Worm (Caenorhabditis elegans) whole organism, L4/young adult: ENCODE data around the gene pals-27.

ENCODE experiments used
- W03F9.2 ChIP-seq: fragments of 150-350 bp; optimal IDR thresholded peaks from 2 replicates; lab custom pipeline; 2014; ENCODE audit warnings: missing biosample characterization, missing genetic modification characterization
- dao-5 ChIP-seq: sonication (generic microtip); optimal IDR thresholded peaks from 2 replicates; lab custom pipeline; 2016; ENCODE audit warnings: missing genotype, missing genetic modification characterization, moderate library complexity, missing compliant biosample characterization
- him-1 ChIP-seq: sonication (generic microtip); optimal IDR thresholded peaks from 2 replicates; lab custom pipeline; 2016; ENCODE audit warnings: missing genotype, missing genetic modification reagents, missing genetic modification characterization, missing compliant biosample characterization

DNA sequence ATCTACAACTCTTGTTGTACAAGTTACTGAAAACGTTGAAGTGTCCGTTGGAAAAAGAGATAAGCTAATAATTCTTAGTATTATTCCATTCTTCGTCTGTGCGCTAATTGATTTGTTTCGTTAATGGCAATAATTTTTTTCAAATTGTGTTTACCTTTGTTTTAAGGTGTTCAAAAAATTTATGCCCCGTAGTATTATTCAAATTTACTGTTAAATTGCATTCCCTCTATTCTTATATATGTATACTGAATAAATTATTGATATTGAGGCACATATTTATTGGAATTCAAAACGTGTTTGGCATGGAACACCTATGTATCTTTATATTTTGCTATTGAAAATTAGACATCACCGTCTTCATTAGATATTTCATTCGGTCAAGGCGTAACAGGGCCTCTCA is 6.6 kb upstream of the pals-27 start, which contains the start of gene pals-26:
- no peak for TF ChIP-seq W03F9.2 (tag; lab: Kevin White, UChicago)
- TF ChIP-seq dao-5 (tag; lab: Kevin White, UChicago) = no peak
- no peak for TF ChIP-seq him-1 (tag; lab: Kevin White, UChicago)
